Worm (Caenorhabditis elegans) whole organism, young adult: Measurements from ENCODE around the gene glb-7.

ENCODE experiments used
- F57C9.4 ChIP-seq: sonication (generic microtip); optimal IDR thresholded peaks from 2 replicates; lab custom pipeline; 2017; ENCODE audit warnings: mild to moderate bottlenecking, missing genetic modification characterization, missing compliant biosample characterization
- akir-1 ChIP-seq: fragments of 200-800 bp; sonication (Bioruptor generic); optimal IDR thresholded peaks from 2 replicates; lab custom pipeline; 2018; ENCODE audit warnings: mild to moderate bottlenecking, missing genetic modification characterization, moderate library complexity, missing compliant biosample characterization
- ama-1 ChIP-seq, 3 experiments: fragments of 150-350 bp in 1 of 3; sonication (generic microtip) in 2 of 3; optimal IDR thresholded peaks; 2 replicates each; lab custom pipeline; 2014 to 2018; ENCODE audit warnings: missing biosample characterization in 2 of 3, missing genetic modification characterization in 2 of 3, missing genetic modification reagents in 2 of 3
- dpff-1 ChIP-seq: sonication (generic microtip); optimal IDR thresholded peaks from 2 replicates; lab custom pipeline; 2017; ENCODE audit warnings: mild to moderate bottlenecking, missing genetic modification characterization, missing compliant biosample characterization
- egl-44 ChIP-seq: fragments of 200-800 bp; sonication (Bioruptor generic); IDR thresholded peaks from 2 replicates; pipeline ENCODE4 v1.3.6; 2022; ENCODE audit warnings: missing genetic modification reagents, missing genetic modification characterization, missing compliant biosample characterization
- ekl-4 ChIP-seq: fragments of 200-800 bp; sonication (Bioruptor generic); IDR thresholded peaks from 2 replicates; pipeline ENCODE4 v1.3.6; 2022; ENCODE audit warnings: missing genetic modification reagents, missing genetic modification characterization, missing compliant biosample characterization
- hlh-12 ChIP-seq: sonication (generic microtip); optimal IDR thresholded peaks from 2 replicates; lab custom pipeline; 2016; ENCODE audit warnings: missing genetic modification characterization, missing compliant biosample characterization
- hlh-26 ChIP-seq: fragments of 200-800 bp; sonication (Bioruptor generic); conservative IDR thresholded peaks from 2 replicates; pipeline ENCODE4 v1.3.6; 2022; ENCODE audit warnings: missing genetic modification reagents, missing genetic modification characterization, missing compliant biosample characterization
- lin-35 ChIP-seq, 3 experiments: fragments of 150-350 bp in 2 of 3; sonication (generic microtip) in 1 of 3; optimal IDR thresholded peaks; 2 replicates each; lab custom pipeline; 2014 to 2018; ENCODE audit warnings: missing biosample characterization in 3 of 3, missing genetic modification characterization in 3 of 3, missing genetic modification reagents in 3 of 3
- mcd-1 ChIP-seq: fragments of 200-800 bp; sonication (Bioruptor generic); IDR thresholded peaks from 2 replicates; pipeline ENCODE4 v1.3.6; 2022; ENCODE audit warnings: missing genetic modification reagents, missing genetic modification characterization, missing compliant biosample characterization
- nhr-80 ChIP-seq: sonication (generic microtip); optimal IDR thresholded peaks from 2 replicates; lab custom pipeline; 2016; ENCODE audit warnings: missing genetic modification characterization, missing compliant biosample characterization
- pbrm-1 ChIP-seq: fragments of 200-800 bp; sonication (Bioruptor generic); IDR thresholded peaks from 2 replicates; pipeline ENCODE4 v1.3.6; 2022; ENCODE audit warnings: missing genetic modification reagents, missing genetic modification characterization, missing compliant biosample characterization
- unc-130 ChIP-seq: sonication (generic microtip); optimal IDR thresholded peaks from 2 replicates; lab custom pipeline; 2016; ENCODE audit warnings: missing genetic modification reagents, missing genetic modification characterization, missing compliant biosample characterization

ce11 chrIV:2170332-2170731 is 47.7 kb downstream of the glb-7 start:
- no peak for TF ChIP-seq hlh-26
- no peak for TF ChIP-seq lin-35 (GFP tag; optimal IDR thresholded peaks at IDR 0.05; lab: Kevin White, UChicago)
- TF ChIP-seq ama-1 (optimal IDR thresholded peaks at IDR 0.05; lab: Kevin White, UChicago), result no peak
- TF ChIP-seq ama-1 (GFP tag; optimal IDR thresholded peaks at IDR 0.05; lab: Kevin White, UChicago), result no peak
- no peak for TF ChIP-seq unc-130 (GFP tag; lab: Kevin White, UChicago)
- TF ChIP-seq dpff-1 (tag; lab: Kevin White, UChicago), result no peak
- TF ChIP-seq akir-1 (GFP tag; lab: Kevin White, UChicago), result no peak
- no peak for TF ChIP-seq egl-44 (GFP tag; lab: Robert Waterston, UW)
- TF ChIP-seq ekl-4, result no peak
- no peak for TF ChIP-seq nhr-80 (tag; lab: Kevin White, UChicago)
- TF ChIP-seq hlh-12, result no peak
- TF ChIP-seq mcd-1 (GFP tag; lab: Robert Waterston, UW), result no peak
- TF ChIP-seq pbrm-1, result no peak
- no peak for TF ChIP-seq F57C9.4 (tag; lab: Kevin White, UChicago)
